Fruit fly (Drosophila melanogaster) whole organism, wandering third instar larva: ENCODE results near the gene CG31525.

Source experiments
- Abd-B ChIP-seq: fragments of >200 bp; optimal IDR thresholded peaks from 2 replicates; lab custom pipeline; 2017; ENCODE audit warnings: missing biosample characterization, missing genetic modification characterization
- CG9705 ChIP-seq: fragments of 200-800 bp; sonication (Bioruptor generic); optimal IDR thresholded peaks from 2 replicates; lab custom pipeline; 2018; ENCODE audit warnings: missing biosample characterization, mild to moderate bottlenecking, missing genetic modification characterization
- Dfd ChIP-seq: fragments of >200 bp; optimal IDR thresholded peaks from 2 replicates; lab custom pipeline; 2017; ENCODE audit warnings: missing biosample characterization, missing genetic modification characterization
- Dif ChIP-seq: fragments of 200-275, 200-300 bp; sonication (Bioruptor generic); optimal IDR thresholded peaks from 2 replicates; lab custom pipeline; 2018; ENCODE audit warnings: missing biosample characterization, missing genetic modification characterization; ENCODE audit not compliant: partially characterized antibody
- GATAd ChIP-seq: sonication (Bioruptor generic); optimal IDR thresholded peaks from 2 replicates; lab custom pipeline; 2016; ENCODE audit warnings: missing biosample characterization, missing genetic modification characterization
- HLH106 ChIP-seq: fragments of 200-800 bp; optimal IDR thresholded peaks from 3 replicates; lab custom pipeline; 2019; ENCODE audit warnings: missing biosample characterization, mild to moderate bottlenecking, missing genetic modification characterization, moderate library complexity
- Hnf4 ChIP-seq: fragments of 200-800 bp; sonication (Bioruptor generic); optimal IDR thresholded peaks from 2 replicates; lab custom pipeline; 2016; ENCODE audit warnings: missing biosample characterization, mild to moderate bottlenecking, missing genetic modification characterization
- Hr78 ChIP-seq: fragments of >200 bp; optimal IDR thresholded peaks from 2 replicates; lab custom pipeline; 2017; ENCODE audit warnings: missing biosample characterization, missing genetic modification characterization
- Hr83 ChIP-seq: fragments of 200-300 bp; sonication (Bioruptor generic); optimal IDR thresholded peaks from 2 replicates; lab custom pipeline; 2016; ENCODE audit warnings: missing biosample characterization, mild to moderate bottlenecking, missing genetic modification characterization, moderate library complexity; ENCODE audit not compliant: poor library complexity, severe bottlenecking
- Jra ChIP-seq: sonication (Bioruptor generic); optimal IDR thresholded peaks from 2 replicates; lab custom pipeline; 2016; ENCODE audit warnings: missing biosample characterization, missing genetic modification characterization
- Myc ChIP-seq: fragments of >200 bp; optimal IDR thresholded peaks from 2 replicates; lab custom pipeline; 2017
- N ChIP-seq: fragments of >200 bp; optimal IDR thresholded peaks from 2 replicates; lab custom pipeline; 2018; ENCODE audit warnings: missing biosample characterization, missing external identifiers, missing genetic modification characterization
- OdsH ChIP-seq: fragments of 200-800 bp; sonication (Bioruptor generic); optimal IDR thresholded peaks from 2 replicates; lab custom pipeline; 2016; ENCODE audit warnings: missing biosample characterization, mild to moderate bottlenecking, missing genetic modification characterization
- Rel ChIP-seq, 2 experiments: fragments of 200-800 bp; sonication (Bioruptor generic) in 1 of 2; optimal IDR thresholded peaks; 2 replicates in 1 of 2; 3 replicates in 1 of 2; lab custom pipeline; 2016 to 2019; ENCODE audit warnings: mild to moderate bottlenecking in 2 of 2, missing biosample characterization in 2 of 2, missing genetic modification characterization in 2 of 2, moderate library complexity in 1 of 2
- Sp1 ChIP-seq: fragments of 200-800 bp; sonication (Bioruptor generic); optimal IDR thresholded peaks from 3 replicates; lab custom pipeline; 2019; ENCODE audit warnings: missing biosample characterization, mild to moderate bottlenecking, missing genetic modification characterization, moderate library complexity
- Vsx2 ChIP-seq: fragments of 200-300, 225-300 bp; sonication (Bioruptor generic); optimal IDR thresholded peaks from 2 replicates; lab custom pipeline; 2018; ENCODE audit warnings: missing biosample characterization, missing genetic modification characterization; ENCODE audit not compliant: partially characterized antibody
- brk ChIP-seq: fragments of 200-800 bp; sonication (Bioruptor generic); optimal IDR thresholded peaks from 2 replicates; lab custom pipeline; 2016; ENCODE audit warnings: missing biosample characterization, mild to moderate bottlenecking, missing genetic modification characterization
- dl ChIP-seq, 2 experiments: fragments of 175-275, 200-275 bp in 1 of 2; fragments of 200-275 bp in 1 of 2; sonication (Bioruptor generic); optimal IDR thresholded peaks; lab custom pipeline; 2018; ENCODE audit warnings: mild to moderate bottlenecking in 2 of 2, missing biosample characterization in 2 of 2, missing genetic modification characterization in 2 of 2, moderate library complexity in 2 of 2; ENCODE audit not compliant: partially characterized antibody in 2 of 2, insufficient read depth in 1 of 2
- dmrt93B ChIP-seq: fragments of 200-800 bp; sonication (Bioruptor generic); optimal IDR thresholded peaks from 2 replicates; lab custom pipeline; 2018; ENCODE audit warnings: missing biosample characterization, mild to moderate bottlenecking, missing genetic modification characterization
- dsf ChIP-seq: sonication (Bioruptor generic); optimal IDR thresholded peaks from 2 replicates; lab custom pipeline; 2016; ENCODE audit warnings: missing biosample characterization, missing genetic modification characterization, borderline replicate concordance
- ey ChIP-seq: fragments of 200-800 bp; sonication (Bioruptor generic); optimal IDR thresholded peaks from 2 replicates; lab custom pipeline; 2016; ENCODE audit warnings: missing biosample characterization, missing genetic modification characterization
- h ChIP-seq: fragments of 200-800 bp; sonication (Bioruptor generic); optimal IDR thresholded peaks from 3 replicates; lab custom pipeline; 2016; ENCODE audit warnings: missing biosample characterization, mild to moderate bottlenecking, missing genetic modification characterization
- lola ChIP-seq: fragments of >200 bp; optimal IDR thresholded peaks from 2 replicates; lab custom pipeline; 2017; ENCODE audit warnings: missing biosample characterization, missing genetic modification characterization
- psq ChIP-seq: fragments of 200-800 bp; sonication (Bioruptor generic); optimal IDR thresholded peaks from 3 replicates; lab custom pipeline; 2017; ENCODE audit warnings: missing biosample characterization, mild to moderate bottlenecking, missing genetic modification characterization, moderate library complexity
- rgr ChIP-seq: fragments of 200-800 bp; sonication (Bioruptor generic); optimal IDR thresholded peaks from 3 replicates; lab custom pipeline; 2016; ENCODE audit warnings: missing biosample characterization, mild to moderate bottlenecking, missing genetic modification characterization
- sage ChIP-seq: fragments of 200-800 bp; sonication (Bioruptor generic); optimal IDR thresholded peaks from 2 replicates; lab custom pipeline; 2016; ENCODE audit warnings: missing biosample characterization, mild to moderate bottlenecking, missing genetic modification characterization
- sv ChIP-seq: fragments of 200-800 bp; sonication (Bioruptor generic); optimal IDR thresholded peaks from 3 replicates; lab custom pipeline; 2016; ENCODE audit warnings: missing biosample characterization, missing genetic modification characterization
- usp ChIP-seq: fragments of >200 bp; optimal IDR thresholded peaks from 2 replicates; lab custom pipeline; 2017; ENCODE audit warnings: missing biosample characterization, missing genetic modification characterization
- woc ChIP-seq: sonication (Bioruptor generic); optimal IDR thresholded peaks from 2 replicates; lab custom pipeline; 2016; ENCODE audit warnings: missing biosample characterization, mild to moderate bottlenecking, missing genetic modification characterization

The CG31525 gene

dm6 chr3R:4397403-4398079, 29.3 kb upstream of the CG31525 start, which contains the start of gene CG9855:
TSS of gene CG9855 (minus strand) at chr3R:4397875.
- peak; percentile 4 for TF ChIP-seq h (GFP tag; lab: Kevin White, UChicago)
- no peak for TF ChIP-seq Rel (GFP tag; optimal IDR thresholded peaks at IDR 0.05; lab: Kevin White, UChicago)
- peak; percentile 92 for TF ChIP-seq Rel (tag; optimal IDR thresholded peaks at IDR 0.05; lab: Kevin White, UChicago)
- no peak for TF ChIP-seq N (GFP tag; lab: Kevin White, UChicago)
- TF ChIP-seq Hr83 (GFP tag; lab: Kevin White, UChicago): no peak
- peak; percentile 6 for TF ChIP-seq woc
- no peak for TF ChIP-seq dl (GFP tag; optimal IDR thresholded peaks at IDR 0.05; lab: Kevin White, UChicago; ENCODE audit: insufficient read depth in 1 of 2, partially characterized antibody in 2 of 2)
- TF ChIP-seq Sp1 (GFP tag; lab: Kevin White, UChicago): no peak

dm6 chr3R:4399810-4400496, 26.9 kb upstream of the CG31525 start:
- TF ChIP-seq brk (no peak), Abd-B (GFP tag; lab: Kevin White, UChicago) (peak; percentile 48), CG9705 (GFP tag; lab: Kevin White, UChicago) (no peak), lola (no peak), Hr78 (peak; percentile 67), Hnf4 (no peak), N (GFP tag; lab: Kevin White, UChicago) (peak; percentile 88), woc (peak; percentile 62), sage (GFP tag; lab: Kevin White, UChicago) (no peak), dmrt93B (GFP tag; lab: Kevin White, UChicago) (peak; percentile 16), Myc (lab: Kevin White, UChicago) (no peak), Vsx2 (GFP tag; lab: Kevin White, UChicago) (no peak), h (GFP tag; lab: Kevin White, UChicago) (peak; percentile 11), psq (GFP tag; lab: Kevin White, UChicago) (peak; percentile 65), HLH106 (peak; percentile 28), Jra (no peak)

- no peak for TF ChIP-seq GATAd (GFP tag; lab: Kevin White, UChicago)
- TF ChIP-seq Rel (GFP tag; optimal IDR thresholded peaks at IDR 0.05; lab: Kevin White, UChicago): no peak
- TF ChIP-seq Rel (tag; optimal IDR thresholded peaks at IDR 0.05; lab: Kevin White, UChicago): peak; percentile 96
- no peak for TF ChIP-seq ey (GFP tag; lab: Kevin White, UChicago)
Measured at dm6 chr3R:4400497-4400833, 26.4 kb upstream of the CG31525 start, which contains the start of gene CG14647. TSS of gene CG14647 (plus strand) at chr3R:4400510.

DNA sequence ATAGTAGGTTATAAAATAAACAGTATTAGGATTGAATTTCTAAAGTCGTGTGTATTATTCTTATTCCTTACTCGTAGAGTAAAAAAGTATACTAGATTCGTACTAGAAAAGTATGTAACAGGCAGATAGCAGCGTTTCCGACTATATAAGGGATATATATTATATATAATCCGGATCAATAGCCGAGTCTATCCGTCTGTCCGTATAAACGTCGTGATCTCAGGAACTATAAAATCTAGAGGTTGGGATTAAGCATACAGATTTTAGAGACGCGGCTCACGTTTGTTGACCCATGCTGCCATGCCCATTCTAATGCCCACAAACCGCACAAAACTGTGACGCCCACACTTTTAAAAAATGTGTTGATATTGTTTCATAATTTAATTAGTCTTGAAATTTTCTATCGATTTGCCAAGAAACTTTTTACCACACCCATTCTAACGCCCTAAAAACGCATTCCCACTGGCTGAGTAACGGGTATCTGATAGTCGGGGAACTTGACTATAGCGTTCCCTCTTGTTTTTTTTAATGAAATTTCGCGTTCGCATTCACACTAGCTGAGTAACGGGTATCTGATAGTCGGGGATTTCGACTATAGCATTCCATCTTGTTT, 24.7 kb upstream of the CG31525 start, which contains the start of gene CG9853:
TSS of gene CG9853 (minus strand) at position 51 of the 613 bp plus-strand sequence.
- no peak for TF ChIP-seq usp (GFP tag; lab: Kevin White, UChicago)
- TF ChIP-seq Dfd (GFP tag; lab: Kevin White, UChicago): peak; percentile 92

- TF ChIP-seq Rel (GFP tag; optimal IDR thresholded peaks at IDR 0.05; lab: Kevin White, UChicago) (no peak), Rel (tag; optimal IDR thresholded peaks at IDR 0.05; lab: Kevin White, UChicago) (peak; percentile 58), rgr (GFP tag; lab: Kevin White, UChicago) (peak; percentile 43), OdsH (no peak), Dif (GFP tag; lab: Kevin White, UChicago) (peak; percentile 57), dsf (GFP tag; lab: Kevin White, UChicago) (peak; percentile 25), sv (no peak), Jra (no peak), HLH106 (peak; percentile 29), Sp1 (GFP tag; lab: Kevin White, UChicago) (peak; percentile 1), Hnf4 (peak; percentile 60), woc (peak; percentile 44), Myc (lab: Kevin White, UChicago) (peak; percentile 68), Hr83 (GFP tag; lab: Kevin White, UChicago) (peak; percentile 66)
Measured at dm6 chr3R:4402884-4403705, 23.7 kb upstream of the CG31525 start, which contains the start of gene lost. TSS of gene lost (plus strand) at chr3R:4403076.
